Fruit fly (Drosophila melanogaster) whole organism, embryonic: ENCODE data around the gene CG43897.
"Not testable (repeated sequence)": the region's sequence is repeated elsewhere in the genome, so short reads cannot be mapped to it uniquely, and the experiment has no call there.

Source experiments
- Atf-2 ChIP-seq: fragments of 200-800 bp; sonication (Bioruptor generic); optimal IDR thresholded peaks from 2 replicates; lab custom pipeline; 2016; ENCODE audit warnings: missing biosample characterization, missing genetic modification characterization
- Bgb ChIP-seq: fragments of 200-800 bp; sonication (Bioruptor generic); IDR thresholded peaks from 2 replicates; pipeline ENCODE4 v1.3.6; 2022; ENCODE audit warnings: missing biosample characterization, missing genetic modification characterization; ENCODE audit not compliant: partially characterized antibody
- CG10321 ChIP-seq: fragments of 200-800 bp; sonication (Bioruptor generic); IDR thresholded peaks from 2 replicates; pipeline ENCODE4 v1.3.6; 2022; ENCODE audit warnings: missing biosample characterization, missing genetic modification characterization
- CG10959 ChIP-seq: fragments of 200-800 bp; sonication (Bioruptor generic); IDR thresholded peaks from 2 replicates; pipeline ENCODE4 v1.3.6; 2022; ENCODE audit warnings: missing biosample characterization, missing genetic modification characterization
- CG1233 ChIP-seq: fragments of 200-800 bp; sonication (Bioruptor generic); optimal IDR thresholded peaks from 4 replicates; lab custom pipeline; 2018; ENCODE audit warnings: missing biosample characterization, mild to moderate bottlenecking, missing genetic modification characterization
- CG15011 ChIP-seq: fragments of 200-800 bp; sonication (Bioruptor generic); optimal IDR thresholded peaks from 3 replicates; lab custom pipeline; 2018; ENCODE audit warnings: missing biosample characterization, mild to moderate bottlenecking, missing genetic modification characterization
- CG1792 ChIP-seq: fragments of 200-800 bp; sonication (Bioruptor generic); optimal IDR thresholded peaks from 2 replicates; lab custom pipeline; 2016; ENCODE audit warnings: missing biosample characterization, missing genetic modification characterization
- CG1832 ChIP-seq: fragments of 200-800 bp; sonication (Bioruptor generic); optimal IDR thresholded peaks from 2 replicates; lab custom pipeline; 2017; ENCODE audit warnings: missing biosample characterization, mild to moderate bottlenecking, missing genetic modification characterization, inconsistent platforms
- CG32532 ChIP-seq: fragments of 200-800 bp; sonication (Bioruptor generic); IDR thresholded peaks from 2 replicates; pipeline ENCODE4 v1.3.6; 2022; ENCODE audit warnings: missing biosample characterization, missing genetic modification characterization
- CG3847 ChIP-seq: fragments of 200-800 bp; sonication (Bioruptor generic); IDR thresholded peaks from 2 replicates; pipeline ENCODE4 v1.3.6; 2022; ENCODE audit warnings: missing biosample characterization, missing genetic modification characterization
- CG3995 ChIP-seq: fragments of 200-800 bp; sonication (Bioruptor generic); optimal IDR thresholded peaks from 3 replicates; lab custom pipeline; 2016; ENCODE audit warnings: missing biosample characterization, missing genetic modification characterization
- CG4328 ChIP-seq: fragments of 200-800 bp; sonication (Bioruptor generic); optimal IDR thresholded peaks from 3 replicates; lab custom pipeline; 2017; ENCODE audit warnings: missing biosample characterization, missing genetic modification reagents, missing genetic modification characterization
- CG7928 ChIP-seq: fragments of 200-800 bp; sonication (Bioruptor generic); optimal IDR thresholded peaks from 2 replicates; lab custom pipeline; 2017; ENCODE audit warnings: missing biosample characterization, mild to moderate bottlenecking, missing genetic modification characterization
- CG9437 ChIP-seq: fragments of 200-800 bp; sonication (Bioruptor generic); optimal IDR thresholded peaks from 2 replicates; lab custom pipeline; 2018; ENCODE audit warnings: missing biosample characterization, mild to moderate bottlenecking, missing genetic modification characterization
- Dbx ChIP-seq: fragments of 200-800 bp; sonication (Bioruptor generic); IDR thresholded peaks from 3 replicates; pipeline ENCODE4 v1.3.6; 2022; ENCODE audit warnings: missing biosample characterization, missing genetic modification characterization
- Deaf1 ChIP-seq: fragments of 200-800 bp; optimal IDR thresholded peaks from 3 replicates; lab custom pipeline; 2019; ENCODE audit warnings: missing biosample characterization, mild to moderate bottlenecking, missing genetic modification characterization, moderate library complexity
- Mrtf ChIP-seq: fragments of 200-800 bp; sonication (Bioruptor generic); IDR thresholded peaks from 3 replicates; pipeline ENCODE4 v1.3.6; 2022; ENCODE audit warnings: missing biosample characterization, missing genetic modification characterization
- Nf-YA ChIP-seq: fragments of 200-800 bp; sonication (Bioruptor generic); IDR thresholded peaks from 2 replicates; pipeline ENCODE4 v1.3.6; 2022; ENCODE audit warnings: missing biosample characterization, missing genetic modification characterization
- Rfx ChIP-seq: fragments of 200-800 bp; sonication (Bioruptor generic); IDR thresholded peaks from 2 replicates; pipeline ENCODE4 v1.3.6; 2022; ENCODE audit warnings: missing biosample characterization, missing genetic modification characterization
- Spps ChIP-seq: fragments of 200-800 bp; sonication (Bioruptor generic); optimal IDR thresholded peaks from 2 replicates; lab custom pipeline; 2018; ENCODE audit warnings: missing biosample characterization, mild to moderate bottlenecking, missing genetic modification characterization
- az2 ChIP-seq: fragments of 200-800 bp; sonication (Bioruptor generic); optimal IDR thresholded peaks from 3 replicates; lab custom pipeline; 2016; ENCODE audit warnings: missing biosample characterization, missing genetic modification characterization
- cad ChIP-seq: fragments of >200 bp; optimal IDR thresholded peaks from 2 replicates; lab custom pipeline; 2017; ENCODE audit warnings: missing biosample characterization, missing genetic modification characterization
- chinmo ChIP-seq: fragments of 200-800 bp; sonication (Bioruptor generic); IDR thresholded peaks from 4 replicates; pipeline ENCODE4 v1.3.6; 2022; ENCODE audit warnings: missing biosample characterization, missing genetic modification characterization; ENCODE audit not compliant: partially characterized antibody
- crol ChIP-seq: fragments of 200-800 bp; sonication (Bioruptor generic); IDR thresholded peaks from 2 replicates; pipeline ENCODE4 v1.3.6; 2022; ENCODE audit warnings: missing biosample characterization, missing genetic modification characterization
- cwo ChIP-seq: fragments of 200-800 bp; sonication (Bioruptor generic); optimal IDR thresholded peaks from 3 replicates; lab custom pipeline; 2017; ENCODE audit warnings: missing biosample characterization, missing genetic modification characterization, mild to moderate bottlenecking, moderate library complexity, missing genetic modification reagents
- dan ChIP-seq: fragments of 200-800 bp; sonication (Bioruptor generic); IDR thresholded peaks from 2 replicates; pipeline ENCODE4 v1.3.6; 2022; ENCODE audit warnings: missing biosample characterization, missing genetic modification characterization
- gsb ChIP-seq: fragments of 200-800 bp; sonication (Bioruptor generic); IDR thresholded peaks from 2 replicates; pipeline ENCODE4 v1.3.6; 2022; ENCODE audit warnings: missing biosample characterization, missing genetic modification characterization
- gt ChIP-seq: fragments of 200-800 bp; sonication (Bioruptor generic); IDR thresholded peaks from 2 replicates; pipeline ENCODE4 v1.3.6; 2022; ENCODE audit warnings: missing biosample characterization, missing genetic modification characterization
- p53 ChIP-seq: fragments of 200-800 bp; sonication (Bioruptor generic); optimal IDR thresholded peaks from 2 replicates; lab custom pipeline; 2016; ENCODE audit warnings: missing biosample characterization, missing genetic modification characterization
- prd ChIP-seq, 3 experiments: fragments of >200 bp in 2 of 3; fragments of 200-800 bp in 1 of 3; sonication (Bioruptor generic) in 1 of 3; optimal IDR thresholded peaks in 2 of 3; IDR thresholded peaks in 1 of 3; 2 replicates in 2 of 3; 3 replicates in 1 of 3; pipeline versions ENCODE4 v1.3.6 to Lab custom; 2017 to 2022; ENCODE audit warnings: missing biosample characterization in 1 of 3, missing genetic modification characterization in 1 of 3
- rib ChIP-seq: fragments of 200-800 bp; sonication (Bioruptor generic); IDR thresholded peaks from 2 replicates; pipeline ENCODE4 v1.3.6; 2022; ENCODE audit warnings: missing biosample characterization, missing genetic modification characterization
- scrt ChIP-seq: fragments of 200-800 bp; sonication (Bioruptor generic); optimal IDR thresholded peaks from 2 replicates; lab custom pipeline; 2018; ENCODE audit warnings: missing biosample characterization, mild to moderate bottlenecking, missing genetic modification characterization, moderate library complexity
- stc ChIP-seq: fragments of 200-800 bp; sonication (Bioruptor generic); IDR thresholded peaks from 2 replicates; pipeline ENCODE4 v1.3.6; 2022; ENCODE audit warnings: missing biosample characterization, missing genetic modification characterization
- vfl ChIP-seq: fragments of 200-800 bp; sonication (Bioruptor generic); optimal IDR thresholded peaks from 2 replicates; lab custom pipeline; 2016; ENCODE audit warnings: missing biosample characterization, missing genetic modification characterization
- z ChIP-seq: fragments of 200-800 bp; sonication (Bioruptor generic); IDR thresholded peaks from 3 replicates; pipeline ENCODE4 v1.3.6; 2022; ENCODE audit warnings: missing biosample characterization, missing genetic modification characterization
- zfh1 ChIP-seq: fragments of 200-800 bp; sonication (Bioruptor generic); IDR thresholded peaks from 3 replicates; pipeline ENCODE4 v1.3.6; 2022; ENCODE audit warnings: missing biosample characterization, missing genetic modification characterization

The CG43897 gene

DNA sequence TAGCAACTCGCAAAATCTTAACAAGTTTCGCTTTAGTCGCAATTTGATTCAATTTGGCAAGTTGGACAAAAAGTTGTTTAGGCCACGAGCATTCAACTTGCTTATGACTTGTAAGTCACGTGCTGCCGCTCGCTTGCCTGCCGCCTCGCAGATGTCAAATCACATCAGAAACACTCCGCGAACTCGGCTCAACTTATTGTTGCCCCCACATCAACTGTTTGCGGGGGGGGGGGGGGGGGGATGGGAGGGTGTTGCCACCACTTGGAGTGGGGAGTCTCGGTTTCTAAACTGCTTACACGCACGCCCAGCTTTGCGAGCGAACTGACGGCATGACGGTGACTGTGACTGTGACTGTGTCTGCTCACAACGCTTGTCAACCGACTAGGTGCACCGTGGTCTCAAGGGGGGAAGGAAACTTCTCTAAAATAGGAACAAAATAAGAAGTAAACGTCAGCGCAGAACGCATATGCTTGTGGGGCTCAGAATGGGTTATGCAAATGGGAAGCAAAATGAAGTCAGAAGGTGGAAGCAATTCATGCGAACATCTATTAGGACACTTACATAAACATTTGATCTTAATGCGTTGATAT lies 36.7 kb upstream of the CG43897 start:
- TF ChIP-seq stc, result no peak
- peak; percentile 1 for TF ChIP-seq CG1832 (GFP tag; lab: Kevin White, UChicago)
- TF ChIP-seq zfh1 (GFP tag; lab: Robert Waterston, UW), result 0 out of 3 replicates have a peak, but pooled peaks have one; percentile 8
- 0 out of 4 replicates have a peak, but pooled peaks have one; percentile 11 for TF ChIP-seq chinmo (GFP tag; lab: Robert Waterston, UW)
- TF ChIP-seq CG32532, result 0 out of 2 replicates have a peak, but pooled peaks have one; percentile 24
- TF ChIP-seq Rfx (GFP tag; lab: Robert Waterston, UW), result no peak
- no peak for TF ChIP-seq Nf-YA (GFP tag; lab: Robert Waterston, UW)
- TF ChIP-seq cwo (GFP tag; lab: Kevin White, UChicago), result peak; percentile 71
- TF ChIP-seq prd (optimal IDR thresholded peaks at IDR 0.05; lab: Kevin White, UChicago), result no peak
- 0 out of 3 replicates have a peak, but pooled peaks have one; percentile 11 for TF ChIP-seq prd (GFP tag; IDR thresholded peaks at IDR 0.05; lab: Robert Waterston, UW)
- no peak for TF ChIP-seq cad (GFP tag; lab: Kevin White, UChicago)
- TF ChIP-seq Dbx (GFP tag; lab: Robert Waterston, UW), result 0 out of 3 replicates have a peak, but pooled peaks have one; percentile 11
- 0 out of 2 replicates have a peak, but pooled peaks have one; percentile 8 for TF ChIP-seq gsb (GFP tag; lab: Robert Waterston, UW)
- TF ChIP-seq CG3995 (GFP tag; lab: Kevin White, UChicago), result peak; percentile 71
- TF ChIP-seq z (GFP tag; lab: Robert Waterston, UW), result peak; percentile 32; the same call in 1 of the 3 replicates
- TF ChIP-seq p53 (GFP tag; lab: Kevin White, UChicago), result no peak
- TF ChIP-seq CG1233 (GFP tag; lab: Kevin White, UChicago), result no peak
- TF ChIP-seq rib, result no peak
- TF ChIP-seq crol (GFP tag; lab: Robert Waterston, UW), result peak; percentile 61
- TF ChIP-seq dan (GFP tag; lab: Robert Waterston, UW), result no peak
- TF ChIP-seq CG1792, result no peak
- no peak for TF ChIP-seq CG10959 (GFP tag; lab: Robert Waterston, UW)

DNA sequence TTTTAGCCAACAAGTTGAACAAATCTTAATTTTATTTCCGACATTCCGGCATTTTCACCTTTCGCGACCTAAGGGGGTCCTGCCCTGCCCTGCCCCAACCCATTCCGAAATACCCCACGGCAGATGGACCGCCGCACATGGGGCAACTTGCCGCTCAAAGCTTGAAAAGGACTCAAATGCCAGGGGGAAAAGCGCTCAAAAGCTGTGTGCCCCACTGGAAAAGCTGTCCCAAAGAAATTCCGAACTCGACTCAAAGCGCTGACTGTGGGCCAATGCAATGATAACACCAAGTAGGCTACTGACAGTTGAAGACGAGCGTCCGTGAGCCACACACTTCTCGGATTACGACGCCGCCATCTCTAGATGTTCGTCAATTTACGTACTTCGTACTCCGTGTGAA lies 26.9 kb upstream of the CG43897 start, which contains the start of gene CG32052:
Gene CG32052, plus strand, starts transcription at position 301 of the 400 bp plus-strand sequence.
- TF ChIP-seq scrt (GFP tag; lab: Kevin White, UChicago) (peak; percentile 33), az2 (GFP tag; lab: Kevin White, UChicago) (no peak), Bgb (GFP tag; lab: Robert Waterston, UW) (peak; percentile 39), z (GFP tag; lab: Robert Waterston, UW) (peak; percentile 90), Deaf1 (tag; lab: Kevin White, UChicago) (no peak), chinmo (GFP tag; lab: Robert Waterston, UW) (0 out of 4 replicates have a peak, but pooled peaks have one; percentile 47)
- TF ChIP-seq, all 482 proteins: peak for 4

DNA sequence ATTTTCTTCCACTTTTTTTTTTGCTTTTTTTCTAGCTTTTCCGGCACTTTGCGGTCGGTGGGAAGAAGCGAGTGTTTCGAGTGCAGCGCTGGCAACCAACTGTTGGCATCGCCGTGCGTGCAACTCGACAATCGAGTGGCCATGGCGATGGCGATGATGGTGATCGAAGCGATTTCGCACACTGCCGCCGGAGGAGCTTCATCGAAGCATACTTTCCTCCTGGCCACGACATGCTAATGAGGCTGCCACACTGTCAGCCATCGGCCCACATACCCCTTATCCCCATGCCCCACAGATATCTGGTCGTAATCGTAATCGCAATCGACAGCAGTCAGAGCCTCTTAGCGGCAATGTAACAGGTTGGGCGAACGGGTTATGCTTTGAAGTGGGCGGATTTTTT lies 16.1 kb upstream of the CG43897 start, which contains the start of gene Zasp67:
Gene Zasp67, minus strand, starts transcription at position 101 of the 400 bp plus-strand sequence.
- TF ChIP-seq Atf-2 (no peak), Mrtf (no peak)

DNA sequence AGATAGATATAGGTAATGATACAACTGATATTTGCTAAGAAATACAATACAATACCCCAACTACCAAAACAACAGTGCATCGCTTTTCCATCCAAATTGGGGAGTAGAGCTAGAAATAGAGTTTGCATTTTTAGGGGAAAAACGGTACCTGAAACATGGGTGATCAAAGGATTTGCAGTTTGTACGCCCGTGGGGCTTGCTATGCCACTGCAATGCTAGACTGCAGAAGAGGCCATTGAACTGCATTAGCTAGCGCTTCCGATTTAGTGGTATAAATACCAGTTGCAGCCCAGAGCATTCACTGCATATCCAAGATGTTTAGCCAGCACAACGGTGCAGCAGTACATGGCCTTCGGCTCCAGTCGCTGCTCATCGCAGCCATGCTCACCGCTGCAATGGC lies 15.5 kb upstream of the CG43897 start, which contains the start of gene Ilp1:
Gene Ilp1, plus strand, starts transcription at position 301 of the 400 bp plus-strand sequence.
- TF ChIP-seq Spps (tag; lab: Kevin White, UChicago); CG4328 (GFP tag; lab: Kevin White, UChicago); CG3847 (GFP tag; lab: Robert Waterston, UW): not testable (repeated sequence)
- TF ChIP-seq, all 482 proteins: peak for 0; not testable (repeated sequence) for 482

DNA sequence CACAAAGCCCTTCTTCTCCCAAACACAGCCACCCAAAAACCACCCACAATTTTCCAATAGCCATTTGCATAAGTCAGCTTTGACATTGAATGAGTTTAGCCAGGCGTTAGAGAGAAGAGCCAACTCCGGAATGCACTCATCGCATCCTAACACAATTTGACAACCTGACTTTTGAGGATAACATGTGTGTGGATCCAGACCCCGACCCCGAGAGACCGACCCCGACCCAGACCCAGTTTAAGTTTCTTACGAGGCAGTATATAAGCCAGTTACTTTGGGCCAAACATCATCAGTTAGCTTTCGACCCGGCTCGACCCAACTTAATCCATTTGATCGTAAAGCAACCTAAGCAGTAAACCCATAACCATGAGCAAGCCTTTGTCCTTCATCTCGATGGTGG lies 14.2 kb upstream of the CG43897 start, which contains the start of gene Ilp2:
Gene Ilp2, plus strand, starts transcription at position 301 of the 400 bp plus-strand sequence.
- TF ChIP-seq CG9437 (GFP tag; lab: Kevin White, UChicago) (no peak), vfl (no peak), CG15011 (GFP tag; lab: Kevin White, UChicago) (no peak), CG7928 (GFP tag; lab: Kevin White, UChicago) (no peak), CG10321 (GFP tag; lab: Robert Waterston, UW) (no peak), gt (no peak)
